Fruit fly (Drosophila melanogaster) whole organism, wandering third instar larva: Measurements from ENCODE around the gene lectin-37Da.

ENCODE experiments used
- Dfd ChIP-seq: fragments of >200 bp; optimal IDR thresholded peaks from 2 replicates; lab custom pipeline; 2017; ENCODE audit warnings: missing biosample characterization, missing genetic modification characterization
- HLH106 ChIP-seq: fragments of 200-800 bp; optimal IDR thresholded peaks from 3 replicates; lab custom pipeline; 2019; ENCODE audit warnings: missing biosample characterization, mild to moderate bottlenecking, missing genetic modification characterization, moderate library complexity
- Jra ChIP-seq: sonication (Bioruptor generic); optimal IDR thresholded peaks from 2 replicates; lab custom pipeline; 2016; ENCODE audit warnings: missing biosample characterization, missing genetic modification characterization
- Mio ChIP-seq: sonication (Bioruptor generic); optimal IDR thresholded peaks from 2 replicates; lab custom pipeline; 2016; ENCODE audit warnings: missing biosample characterization, missing genetic modification characterization
- Myc ChIP-seq: fragments of >200 bp; optimal IDR thresholded peaks from 2 replicates; lab custom pipeline; 2017
- br ChIP-seq: fragments of 200-800 bp; sonication (Bioruptor generic); optimal IDR thresholded peaks from 2 replicates; lab custom pipeline; 2016; ENCODE audit warnings: missing biosample characterization, missing genetic modification characterization
- dl ChIP-seq, 2 experiments: fragments of 175-275, 200-275 bp in 1 of 2; fragments of 200-275 bp in 1 of 2; sonication (Bioruptor generic); optimal IDR thresholded peaks; lab custom pipeline; 2018; ENCODE audit warnings: mild to moderate bottlenecking in 2 of 2, missing biosample characterization in 2 of 2, missing genetic modification characterization in 2 of 2, moderate library complexity in 2 of 2; ENCODE audit not compliant: partially characterized antibody in 2 of 2, insufficient read depth in 1 of 2
- fru ChIP-seq: fragments of 200-800 bp; sonication (Bioruptor generic); optimal IDR thresholded peaks from 3 replicates; lab custom pipeline; 2016; ENCODE audit warnings: missing biosample characterization, mild to moderate bottlenecking, missing genetic modification characterization
- h ChIP-seq: fragments of 200-800 bp; sonication (Bioruptor generic); optimal IDR thresholded peaks from 3 replicates; lab custom pipeline; 2016; ENCODE audit warnings: missing biosample characterization, mild to moderate bottlenecking, missing genetic modification characterization
- jim ChIP-seq: fragments of 175-275, 200-325 bp; sonication (Bioruptor generic); optimal IDR thresholded peaks from 2 replicates; lab custom pipeline; 2016; ENCODE audit warnings: missing biosample characterization, mild to moderate bottlenecking, missing genetic modification characterization
- pan ChIP-seq: fragments of >200 bp; optimal IDR thresholded peaks from 2 replicates; lab custom pipeline; 2017
- psq ChIP-seq: fragments of 200-800 bp; sonication (Bioruptor generic); optimal IDR thresholded peaks from 3 replicates; lab custom pipeline; 2017; ENCODE audit warnings: missing biosample characterization, mild to moderate bottlenecking, missing genetic modification characterization, moderate library complexity
- rgr ChIP-seq: fragments of 200-800 bp; sonication (Bioruptor generic); optimal IDR thresholded peaks from 3 replicates; lab custom pipeline; 2016; ENCODE audit warnings: missing biosample characterization, mild to moderate bottlenecking, missing genetic modification characterization
- usp ChIP-seq: fragments of >200 bp; optimal IDR thresholded peaks from 2 replicates; lab custom pipeline; 2017; ENCODE audit warnings: missing biosample characterization, missing genetic modification characterization

DNA sequence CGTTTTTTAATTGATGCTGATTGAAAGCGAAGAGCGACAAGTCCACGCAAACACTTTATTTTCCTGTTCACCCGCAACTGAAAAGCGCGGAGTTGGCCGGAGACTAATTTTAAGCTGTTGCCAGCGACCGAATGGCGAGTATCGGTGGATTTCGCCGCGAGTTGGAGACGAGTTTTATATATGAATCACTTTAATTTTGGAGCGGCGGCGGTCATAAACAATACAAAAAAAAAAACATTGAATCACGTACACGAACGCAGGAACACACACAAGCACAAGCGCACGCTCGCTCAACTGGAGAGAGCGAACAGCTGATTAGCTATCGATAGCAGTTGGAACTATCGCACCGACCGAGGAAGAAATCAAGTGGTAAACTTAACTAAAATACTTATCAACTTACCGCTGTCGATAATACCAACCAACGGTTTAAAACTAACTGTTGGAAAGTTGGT lies 8.2 kb downstream of the lectin-37Da start, which contains the start of gene Pax:
- TF ChIP-seq br (GFP tag; lab: Kevin White, UChicago) (no peak), h (GFP tag; lab: Kevin White, UChicago) (no peak), dl (GFP tag; optimal IDR thresholded peaks at IDR 0.05; lab: Kevin White, UChicago; ENCODE audit: insufficient read depth in 1 of 2, partially characterized antibody in 2 of 2) (no peak), rgr (GFP tag; lab: Kevin White, UChicago) (no peak), Jra (GFP tag; lab: Kevin White, UChicago) (peak; percentile 65), Mio (GFP tag; lab: Kevin White, UChicago) (no peak), pan (no peak), usp (GFP tag; lab: Kevin White, UChicago) (no peak), Dfd (no peak), jim (GFP tag; lab: Kevin White, UChicago) (no peak), fru (no peak), psq (GFP tag; lab: Kevin White, UChicago) (no peak), Myc (lab: Kevin White, UChicago) (no peak), HLH106 (tag; lab: Kevin White, UChicago) (no peak)
